Worm (Caenorhabditis elegans): ENCODE results near the gene C49G7.13.

DNA sequence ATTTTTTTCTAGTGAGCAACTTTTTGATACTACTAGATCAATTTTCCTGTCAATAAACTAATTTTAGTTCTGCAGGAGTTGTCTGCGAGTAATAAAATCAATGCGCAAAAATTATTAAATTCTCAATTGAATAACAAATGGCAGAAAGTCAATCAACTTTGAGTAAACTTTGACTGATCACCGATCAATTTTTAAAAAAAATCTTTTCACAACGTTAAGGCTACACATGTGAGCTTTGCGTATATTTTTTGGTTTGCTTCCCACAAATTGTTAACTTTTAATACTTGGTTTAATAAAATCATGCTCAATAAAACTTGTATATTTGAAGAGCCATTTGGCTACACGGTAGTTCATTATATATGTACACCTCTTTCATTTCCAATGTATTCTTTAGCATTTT lies 28.0 kb upstream of the C49G7.13 start, which contains the start of gene srh-7:
- TF ChIP-seq pqm-1 (tag; optimal IDR thresholded peaks at IDR 0.05) = no peak
- TF ChIP-seq sox-4 (tag; optimal IDR thresholded peaks at IDR 0.05) = no peak
- TF ChIP-seq hlh-8 (tag; optimal IDR thresholded peaks at IDR 0.05) = no peak
- no peak for TF ChIP-seq nhr-11 (tag; optimal IDR thresholded peaks at IDR 0.05)
- TF ChIP-seq rnt-1 (tag; optimal IDR thresholded peaks at IDR 0.05) = no peak
- TF ChIP-seq pax-1 (tag; optimal IDR thresholded peaks at IDR 0.05) = no peak
- no peak for TF ChIP-seq ceh-18 (tag; optimal IDR thresholded peaks at IDR 0.05)
- TF ChIP-seq ceh-30 (tag; optimal IDR thresholded peaks at IDR 0.05) = no peak
- no peak for TF ChIP-seq nhr-232 (tag; optimal IDR thresholded peaks at IDR 0.05)
- TF ChIP-seq tbx-2 (tag; optimal IDR thresholded peaks at IDR 0.05) = no peak
- no peak for TF ChIP-seq fkh-10 (GFP tag; optimal IDR thresholded peaks at IDR 0.05)
- TF ChIP-seq fax-1 (tag; optimal IDR thresholded peaks at IDR 0.05) = no peak
